Worm (Caenorhabditis elegans) whole organism, L2 larva: ENCODE measurements around the gene F42A9.6.

ENCODE experiments used
- C34F6.9 ChIP-seq: fragments of 150-350 bp; optimal IDR thresholded peaks from 2 replicates; lab custom pipeline; 2014; ENCODE audit warnings: missing biosample characterization, missing genetic modification characterization
- F13H6.1 ChIP-seq: sonication (generic microtip); optimal IDR thresholded peaks from 2 replicates; lab custom pipeline; 2016; ENCODE audit warnings: missing genetic modification characterization, missing compliant biosample characterization
- R02D3.7 ChIP-seq: fragments of 150-350 bp; optimal IDR thresholded peaks from 2 replicates; lab custom pipeline; 2014; ENCODE audit warnings: missing biosample characterization, missing genetic modification characterization
- Y55F3AM.14 ChIP-seq: fragments of 200-800 bp; sonication (Bioruptor generic); optimal IDR thresholded peaks from 2 replicates; lab custom pipeline; 2018; ENCODE audit warnings: mild to moderate bottlenecking, missing genetic modification characterization, missing compliant biosample characterization
- ZK546.5 ChIP-seq: sonication (generic microtip); optimal IDR thresholded peaks from 2 replicates; lab custom pipeline; 2017; ENCODE audit warnings: missing biosample characterization, missing genetic modification characterization
- alr-1 ChIP-seq: fragments of 150-350 bp; optimal IDR thresholded peaks from 2 replicates; lab custom pipeline; 2014; ENCODE audit warnings: missing biosample characterization, missing genetic modification characterization
- aly-2 ChIP-seq: fragments of 150-350 bp; optimal IDR thresholded peaks from 2 replicates; lab custom pipeline; 2014; ENCODE audit warnings: missing biosample characterization, missing genetic modification characterization
- ama-1 ChIP-seq: fragments of 150-350 bp; optimal IDR thresholded peaks from 2 replicates; lab custom pipeline; 2018; ENCODE audit warnings: inconsistent platforms
- blmp-1 ChIP-seq: sonication (generic microtip); optimal IDR thresholded peaks from 2 replicates; lab custom pipeline; 2017; ENCODE audit warnings: missing genetic modification characterization, mild to moderate bottlenecking, missing compliant biosample characterization, antibody characterized with exemption, moderate library complexity; ENCODE audit not compliant: insufficient read depth
- ceh-16 ChIP-seq: fragments of 150-350 bp; optimal IDR thresholded peaks from 2 replicates; lab custom pipeline; 2014; ENCODE audit warnings: missing biosample characterization, missing genetic modification characterization
- ceh-82 ChIP-seq: fragments of 150-350 bp; optimal IDR thresholded peaks from 2 replicates; lab custom pipeline; 2014; ENCODE audit warnings: missing biosample characterization, missing genetic modification characterization
- crh-2 ChIP-seq: sonication (generic microtip); optimal IDR thresholded peaks from 2 replicates; lab custom pipeline; 2017; ENCODE audit warnings: missing biosample characterization, missing genetic modification characterization
- dmd-4 ChIP-seq: sonication (generic microtip); optimal IDR thresholded peaks from 2 replicates; lab custom pipeline; 2017; ENCODE audit warnings: missing biosample characterization, missing genetic modification characterization
- egl-27 ChIP-seq: sonication (generic microtip); optimal IDR thresholded peaks from 3 replicates; lab custom pipeline; 2017; ENCODE audit warnings: missing biosample characterization, missing genetic modification reagents, missing genetic modification characterization
- elt-1 ChIP-seq: fragments of 150-350 bp; optimal IDR thresholded peaks from 2 replicates; lab custom pipeline; 2014; ENCODE audit warnings: missing biosample characterization, missing genetic modification characterization
- elt-3 ChIP-seq: sonication (generic microtip); optimal IDR thresholded peaks from 2 replicates; lab custom pipeline; 2017; ENCODE audit warnings: missing biosample characterization, missing genetic modification characterization
- fos-1 ChIP-seq: fragments of 150-350 bp; optimal IDR thresholded peaks from 2 replicates; lab custom pipeline; 2014; ENCODE audit warnings: missing biosample characterization, missing genetic modification characterization
- gmeb-1 ChIP-seq: fragments of 150-350 bp; optimal IDR thresholded peaks from 2 replicates; lab custom pipeline; 2014; ENCODE audit warnings: missing biosample characterization, missing genetic modification characterization
- lin-11 ChIP-seq: fragments of 150-350 bp; sonication (generic microtip); optimal IDR thresholded peaks from 2 replicates; lab custom pipeline; 2014; ENCODE audit warnings: missing biosample characterization, missing genetic modification characterization, inconsistent platforms, mixed read lengths
- lin-13 ChIP-seq: fragments of 150-350 bp; optimal IDR thresholded peaks from 2 replicates; lab custom pipeline; 2014; ENCODE audit warnings: missing biosample characterization, missing genetic modification reagents, missing genetic modification characterization
- lin-39 ChIP-seq: fragments of 150-350 bp; optimal IDR thresholded peaks from 2 replicates; lab custom pipeline; 2014; ENCODE audit warnings: missing biosample characterization, missing genetic modification reagents, missing genetic modification characterization
- lsy-2 ChIP-seq, 2 experiments: fragments of 150-350 bp in 1 of 2; sonication (generic microtip) in 1 of 2; optimal IDR thresholded peaks; 2 replicates each; lab custom pipeline; 2014 to 2017; ENCODE audit warnings: missing biosample characterization in 2 of 2, missing genetic modification characterization in 2 of 2
- mab-5 ChIP-seq: fragments of 150-350 bp; optimal IDR thresholded peaks from 2 replicates; lab custom pipeline; 2014; ENCODE audit warnings: missing biosample characterization, missing genetic modification characterization
- mbf-1 ChIP-seq: sonication (generic microtip); optimal IDR thresholded peaks from 2 replicates; lab custom pipeline; 2017; ENCODE audit warnings: missing biosample characterization, missing genetic modification characterization
- mdl-1 ChIP-seq, 2 experiments: fragments of 150-350 bp in 1 of 2; sonication (generic microtip) in 1 of 2; optimal IDR thresholded peaks; 2 replicates each; lab custom pipeline; 2017; ENCODE audit warnings: missing biosample characterization in 2 of 2, missing genetic modification characterization in 2 of 2
- nhr-10 ChIP-seq: sonication (generic microtip); optimal IDR thresholded peaks from 2 replicates; lab custom pipeline; 2017; ENCODE audit warnings: missing biosample characterization, missing genetic modification characterization
- nhr-11 ChIP-seq: fragments of 150-350 bp; optimal IDR thresholded peaks from 2 replicates; lab custom pipeline; 2014; ENCODE audit warnings: missing biosample characterization, missing genetic modification characterization
- nhr-12 ChIP-seq: fragments of 150-350 bp; optimal IDR thresholded peaks from 2 replicates; lab custom pipeline; 2014; ENCODE audit warnings: missing biosample characterization, missing genetic modification characterization
- nhr-129 ChIP-seq: fragments of 150-350 bp; optimal IDR thresholded peaks from 2 replicates; lab custom pipeline; 2014; ENCODE audit warnings: missing biosample characterization, missing genetic modification characterization
- nhr-21 ChIP-seq: fragments of 150-350 bp; optimal IDR thresholded peaks from 2 replicates; lab custom pipeline; 2014; ENCODE audit warnings: missing biosample characterization, missing genetic modification characterization
- nhr-23 ChIP-seq: fragments of 150-350 bp; optimal IDR thresholded peaks from 2 replicates; lab custom pipeline; 2014; ENCODE audit warnings: missing biosample characterization, missing genetic modification reagents, missing genetic modification characterization
- nhr-237 ChIP-seq: fragments of 150-350 bp; optimal IDR thresholded peaks from 2 replicates; lab custom pipeline; 2014; ENCODE audit warnings: missing biosample characterization, missing genetic modification characterization
- nhr-25 ChIP-seq: fragments of 150-350 bp; sonication (generic microtip); optimal IDR thresholded peaks from 3 replicates; lab custom pipeline; 2014; ENCODE audit warnings: missing biosample characterization, missing genetic modification characterization
- nhr-6 ChIP-seq: fragments of 150-350 bp; optimal IDR thresholded peaks from 2 replicates; lab custom pipeline; 2014; ENCODE audit warnings: missing biosample characterization, missing genetic modification characterization
- nhr-77 ChIP-seq: fragments of 150-350 bp; optimal IDR thresholded peaks from 2 replicates; lab custom pipeline; 2014; ENCODE audit warnings: missing biosample characterization, missing genetic modification characterization
- peb-1 ChIP-seq: fragments of 150-350 bp; optimal IDR thresholded peaks from 2 replicates; lab custom pipeline; 2014; ENCODE audit warnings: missing biosample characterization, missing genetic modification characterization
- sem-4 ChIP-seq: fragments of 150-350 bp; optimal IDR thresholded peaks from 2 replicates; lab custom pipeline; 2014; ENCODE audit warnings: missing biosample characterization, missing genetic modification reagents, missing genetic modification characterization
- skn-1 ChIP-seq: sonication (generic microtip); optimal IDR thresholded peaks from 2 replicates; lab custom pipeline; 2017; ENCODE audit warnings: missing biosample characterization, missing genetic modification characterization
- sma-3 ChIP-seq: sonication (generic microtip); optimal IDR thresholded peaks from 2 replicates; lab custom pipeline; 2016; ENCODE audit warnings: missing genetic modification reagents, missing genetic modification characterization, missing compliant biosample characterization
- sma-9 ChIP-seq, 2 experiments: fragments of 150-350 bp in 1 of 2; sonication (generic microtip) in 1 of 2; optimal IDR thresholded peaks; 2 replicates each; lab custom pipeline; 2014 to 2016; ENCODE audit warnings: missing genetic modification characterization in 2 of 2, mild to moderate bottlenecking in 1 of 2, missing biosample characterization in 1 of 2, missing compliant biosample characterization in 1 of 2, missing genetic modification reagents in 1 of 2, moderate library complexity in 1 of 2
- snpc-4 ChIP-seq: fragments of 150-350 bp; optimal IDR thresholded peaks from 2 replicates; lab custom pipeline; 2014; ENCODE audit warnings: missing biosample characterization, missing genetic modification characterization
- unc-39 ChIP-seq: fragments of 150-350 bp; optimal IDR thresholded peaks from 2 replicates; lab custom pipeline; 2014; ENCODE audit warnings: missing biosample characterization, missing genetic modification characterization
- unc-55 ChIP-seq: fragments of 150-350 bp; sonication (generic microtip); optimal IDR thresholded peaks from 3 replicates; lab custom pipeline; 2014; ENCODE audit warnings: missing biosample characterization, missing genetic modification reagents, missing genetic modification characterization
- unc-62 ChIP-seq: fragments of 150-350 bp; optimal IDR thresholded peaks from 2 replicates; lab custom pipeline; 2014; ENCODE audit warnings: missing biosample characterization, missing genetic modification reagents, missing genetic modification characterization
- zag-1 ChIP-seq: fragments of 150-350 bp; optimal IDR thresholded peaks from 2 replicates; lab custom pipeline; 2014; ENCODE audit warnings: missing biosample characterization, missing genetic modification characterization
- ztf-1 ChIP-seq: fragments of 200-800 bp; sonication (Bioruptor generic); conservative IDR thresholded peaks from 2 replicates; pipeline ENCODE4 v1.3.6; 2022; ENCODE audit warnings: missing genetic modification characterization, missing compliant biosample characterization
- ztf-11 ChIP-seq: sonication (generic microtip); optimal IDR thresholded peaks from 2 replicates; lab custom pipeline; 2017; ENCODE audit warnings: missing biosample characterization, missing genetic modification characterization
- ztf-4 ChIP-seq: fragments of 150-350 bp; optimal IDR thresholded peaks from 2 replicates; lab custom pipeline; 2014; ENCODE audit warnings: missing biosample characterization, missing genetic modification characterization

F42A9.6 gene

ce11 chrIV:8585076-8586033 is 23.7 kb upstream of the F42A9.6 start, which contains the start of gene catp-7:
Gene catp-7, plus strand, starts transcription at chrIV:8585983.
- peak; percentile 6 for TF ChIP-seq F13H6.1 (tag; lab: Kevin White, UChicago)
- peak; percentile 25 for TF ChIP-seq sma-3 (GFP tag; lab: Kevin White, UChicago)
- peak; percentile 77 for TF ChIP-seq crh-2 (tag; lab: Kevin White, UChicago)
- peak; percentile 43 for TF ChIP-seq gmeb-1 (tag; lab: Kevin White, UChicago)
- no peak for TF ChIP-seq nhr-77
- peak; percentile 23 for TF ChIP-seq nhr-129
- peak; percentile 56 for TF ChIP-seq fos-1 (tag; lab: Kevin White, UChicago)
- no peak for TF ChIP-seq nhr-25 (tag; lab: Kevin White, UChicago)

- TF ChIP-seq mdl-1 (tag; optimal IDR thresholded peaks at IDR 0.05; lab: Kevin White, UChicago) (peak; percentile 19 to 40), lin-13 (GFP tag; lab: Kevin White, UChicago) (peak; percentile 22), ZK546.5 (no peak), unc-39 (tag; lab: Kevin White, UChicago) (no peak), nhr-25 (tag; lab: Kevin White, UChicago) (no peak), nhr-21 (tag; lab: Kevin White, UChicago) (peak; percentile 5), dmd-4 (no peak), sma-3 (GFP tag; lab: Kevin White, UChicago) (no peak), elt-1 (tag; lab: Kevin White, UChicago) (no peak), nhr-129 (peak; percentile 76), peb-1 (tag; lab: Kevin White, UChicago) (no peak), nhr-237 (tag; lab: Kevin White, UChicago) (no peak), ztf-1 (no peak), skn-1 (no peak), elt-3 (tag; lab: Kevin White, UChicago) (no peak), crh-2 (tag; lab: Kevin White, UChicago) (no peak), ama-1 (lab: Kevin White, UChicago) (no peak), Y55F3AM.14 (GFP tag; lab: Kevin White, UChicago) (peak; percentile 19), aly-2 (tag; lab: Kevin White, UChicago) (no peak), snpc-4 (tag; lab: Kevin White, UChicago) (no peak), C34F6.9 (tag; lab: Kevin White, UChicago) (peak; percentile 39), unc-62 (GFP tag; lab: Kevin White, UChicago) (peak; percentile 77), F13H6.1 (tag; lab: Kevin White, UChicago) (peak; percentile 95), unc-55 (peak; percentile 25), sem-4 (peak; percentile 66), ceh-16 (tag; lab: Kevin White, UChicago) (no peak), mbf-1 (no peak), mab-5 (tag; lab: Kevin White, UChicago) (no peak), ceh-82 (tag; lab: Kevin White, UChicago) (peak; percentile 1), ztf-4 (tag; lab: Kevin White, UChicago) (peak; percentile 35), alr-1 (tag; lab: Kevin White, UChicago) (no peak), zag-1 (tag; lab: Kevin White, UChicago) (peak; percentile 70), lin-11 (tag; lab: Kevin White, UChicago) (no peak), nhr-11 (no peak), R02D3.7 (no peak), gmeb-1 (tag; lab: Kevin White, UChicago) (no peak), fos-1 (tag; lab: Kevin White, UChicago) (peak; percentile 55), sma-9 (GFP tag; optimal IDR thresholded peaks at IDR 0.05; lab: Kevin White, UChicago) (peak; percentile 94), sma-9 (tag; optimal IDR thresholded peaks at IDR 0.05; lab: Kevin White, UChicago) (no peak), nhr-77 (no peak), lin-39 (no peak), lsy-2 (tag; optimal IDR thresholded peaks at IDR 0.05; lab: Kevin White, UChicago) (peak; percentile 20 to 71), egl-27 (tag; lab: Kevin White, UChicago) (peak; percentile 58), nhr-23 (no peak), ztf-11 (no peak), nhr-12 (no peak), nhr-6 (peak; percentile 43), blmp-1 (tag; lab: Kevin White, UChicago) (no peak), nhr-10 (tag; lab: Kevin White, UChicago) (no peak)
- TF ChIP-seq, all 48 proteins: peak for 18
These were observed 22.0 kb upstream of the F42A9.6 start for ce11 chrIV:8587057-8587456.
